Fruit fly (Drosophila melanogaster): Measurements from ENCODE around the gene CG3792.

Gene CG3792

dm6 chr2L:5004677-5005463 lies 27.8 kb downstream of the CG3792 start (continued):
- TF ChIP-seq CG14014 (GFP tag; IDR thresholded peaks at IDR 0.05) (peak; percentile 98), CG10267 (tag; optimal IDR thresholded peaks at IDR 0.05) (peak; percentile 85), stwl (tag; optimal IDR thresholded peaks at IDR 0.05) (peak; percentile 20), ash1 (GFP tag; optimal IDR thresholded peaks at IDR 0.05) (peak; percentile 79), chinmo (GFP tag; IDR thresholded peaks at IDR 0.05; ENCODE audit: partially characterized antibody) (no peak), danr (GFP tag; IDR thresholded peaks at IDR 0.05) (peak; percentile 90), CG12659 (GFP tag; optimal IDR thresholded peaks at IDR 0.05) (peak; percentile 96), CG12942 (GFP tag; optimal IDR thresholded peaks at IDR 0.05) (peak; percentile 84), Fer1 (GFP tag; optimal IDR thresholded peaks at IDR 0.05) (peak; percentile 98), peb (GFP tag; IDR thresholded peaks at IDR 0.05) (peak; percentile 94), GATAe (GFP tag; conservative IDR thresholded peaks at IDR 0.05) (peak; percentile 70), CG16815 (GFP tag; optimal IDR thresholded peaks at IDR 0.05) (peak; percentile 93), CG43689 (GFP tag; IDR thresholded peaks at IDR 0.05) (peak; percentile 88), trem (tag; optimal IDR thresholded peaks at IDR 0.05) (peak; percentile 74), mirr (GFP tag; optimal IDR thresholded peaks at IDR 0.05) (peak; percentile 84), z (GFP tag; IDR thresholded peaks at IDR 0.05) (peak; percentile 56; the same call in 1 of the 3 replicates), kah (GFP tag; optimal IDR thresholded peaks at IDR 0.05) (peak; percentile 81), HLH3B (GFP tag; IDR thresholded peaks at IDR 0.05) (peak; percentile 97), CG9609 (GFP tag; optimal IDR thresholded peaks at IDR 0.05) (peak; percentile 93), Lhr (GFP tag; optimal IDR thresholded peaks at IDR 0.05) (peak; percentile 67), Usf (GFP tag; optimal IDR thresholded peaks at IDR 0.05) (peak; percentile 74), klu (GFP tag; IDR thresholded peaks at IDR 0.05) (peak; percentile 92), CG4404 (GFP tag; IDR thresholded peaks at IDR 0.05) (peak; percentile 93), sd (tag; optimal IDR thresholded peaks at IDR 0.05) (peak; percentile 80), HmgZ (tag; optimal IDR thresholded peaks at IDR 0.05) (peak; percentile 96), CG17186 (GFP tag; optimal IDR thresholded peaks at IDR 0.05) (peak; percentile 24), CG8388 (GFP tag; optimal IDR thresholded peaks at IDR 0.05) (peak; percentile 91), CG42726 (GFP tag; IDR thresholded peaks at IDR 0.05; ENCODE audit: partially characterized antibody) (no peak), nom (GFP tag; optimal IDR thresholded peaks at IDR 0.05) (peak; percentile 64), CG13296 (GFP tag; optimal IDR thresholded peaks at IDR 0.05) (peak; percentile 96), E2f1 (GFP tag; IDR thresholded peaks at IDR 0.05) (peak; percentile 95), phol (tag; optimal IDR thresholded peaks at IDR 0.05) (peak; percentile 90), H15 (GFP tag; IDR thresholded peaks at IDR 0.05) (peak; percentile 96), CG8290 (GFP tag; optimal IDR thresholded peaks at IDR 0.05) (peak; percentile 77), CG8290 (tag; optimal IDR thresholded peaks at IDR 0.05) (peak; percentile 34 to 74), CG31388 (GFP tag; optimal IDR thresholded peaks at IDR 0.05) (peak; percentile 79), fd102C (GFP tag; optimal IDR thresholded peaks at IDR 0.05) (no peak), CG18476 (GFP tag; optimal IDR thresholded peaks at IDR 0.05) (peak; percentile 91), CG15514 (GFP tag; optimal IDR thresholded peaks at IDR 0.05) (peak; percentile 92), CG12744 (GFP tag; optimal IDR thresholded peaks at IDR 0.05) (peak; percentile 95), CHES-1-like (GFP tag; optimal IDR thresholded peaks at IDR 0.05) (peak; percentile 96), CG6854 (GFP tag; optimal IDR thresholded peaks at IDR 0.05) (peak; percentile 94), CG4360 (GFP tag; IDR thresholded peaks at IDR 0.05) (peak; percentile 63), Trl (optimal IDR thresholded peaks at IDR 0.05) (peak; percentile 34 to 48), Trl (GFP tag; optimal IDR thresholded peaks at IDR 0.05) (peak; percentile 92), BtbVII (GFP tag; optimal IDR thresholded peaks at IDR 0.05) (peak; percentile 93), pho (GFP tag; optimal IDR thresholded peaks at IDR 0.05) (peak; percentile 97), Ptx1 (GFP tag; IDR thresholded peaks at IDR 0.05) (peak; percentile 97), tll (GFP tag; optimal IDR thresholded peaks at IDR 0.05) (no peak)
